Worm (Caenorhabditis elegans): ENCODE measurements around the gene dagl-2.

DNA sequence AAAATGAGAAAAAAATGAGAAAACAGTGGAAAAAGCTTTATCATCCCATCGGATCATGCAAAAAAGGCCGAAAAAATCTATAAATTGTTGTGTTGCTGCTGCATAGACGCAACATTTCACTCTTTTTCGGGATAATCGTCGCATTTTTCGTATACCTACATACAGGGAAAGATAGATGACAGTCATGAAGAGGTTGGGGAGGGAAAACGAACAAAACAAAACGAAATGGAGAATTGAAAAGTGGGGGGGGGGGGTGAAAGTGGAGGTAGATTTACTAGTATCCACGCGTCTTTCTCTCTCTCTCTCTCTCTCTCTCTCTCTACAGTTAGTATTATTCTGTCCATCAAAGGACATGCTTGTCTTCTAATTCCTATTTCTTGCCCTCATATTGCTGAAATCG lies 38.6 kb downstream of the dagl-2 start:
- TF ChIP-seq dao-5 (tag; optimal IDR thresholded peaks at IDR 0.05) (no peak), him-1 (tag; optimal IDR thresholded peaks at IDR 0.05) (no peak), W03F9.2 (tag; optimal IDR thresholded peaks at IDR 0.05) (no peak)

Data from whole organism, L4/young adult.